Worm (Caenorhabditis elegans) whole organism, young adult: ENCODE results near the gene mlc-2.

Source experiments
- B0019.2 ChIP-seq: fragments of 200-800 bp; sonication (Bioruptor generic); conservative IDR thresholded peaks from 2 replicates; pipeline ENCODE4 v1.3.6; 2022; ENCODE audit warnings: missing genetic modification reagents, missing genetic modification characterization, missing compliant biosample characterization
- B0336.3 ChIP-seq: fragments of 200-800 bp; sonication (Bioruptor generic); IDR thresholded peaks from 2 replicates; pipeline ENCODE4 v1.3.6; 2022; ENCODE audit warnings: missing genetic modification characterization, missing compliant biosample characterization
- C06A6.2 ChIP-seq: fragments of 200-800 bp; sonication (Bioruptor generic); conservative IDR thresholded peaks from 2 replicates; pipeline ENCODE4 v1.3.6; 2022; ENCODE audit warnings: missing genetic modification characterization, missing compliant biosample characterization
- C17E4.6 ChIP-seq: fragments of 200-800 bp; sonication (Bioruptor generic); IDR thresholded peaks from 2 replicates; pipeline ENCODE4 v1.3.6; 2022; ENCODE audit warnings: missing genetic modification reagents, missing genetic modification characterization, missing compliant biosample characterization
- F37B4.10 ChIP-seq: fragments of 200-800 bp; sonication (Bioruptor generic); IDR thresholded peaks from 2 replicates; pipeline ENCODE4 v1.3.6; 2022; ENCODE audit warnings: missing genetic modification characterization, missing compliant biosample characterization
- F57A8.1 ChIP-seq: fragments of 200-800 bp; sonication (Bioruptor generic); optimal IDR thresholded peaks from 2 replicates; lab custom pipeline; 2018; ENCODE audit warnings: mild to moderate bottlenecking, missing genetic modification characterization, moderate library complexity, missing compliant biosample characterization
- aptf-2 ChIP-seq: fragments of 200-800 bp; sonication (Bioruptor generic); conservative IDR thresholded peaks from 2 replicates; pipeline ENCODE4 v1.3.6; 2022; ENCODE audit warnings: missing genetic modification reagents, missing genetic modification characterization, missing compliant biosample characterization
- aptf-3 ChIP-seq: fragments of 200-800 bp; sonication (Bioruptor generic); IDR thresholded peaks from 2 replicates; pipeline ENCODE4 v1.3.6; 2022; ENCODE audit warnings: missing genetic modification characterization, missing compliant biosample characterization
- atf-7 ChIP-seq: sonication (generic microtip); optimal IDR thresholded peaks from 2 replicates; lab custom pipeline; 2017; ENCODE audit warnings: mild to moderate bottlenecking, missing genetic modification characterization, missing compliant biosample characterization
- bed-2 ChIP-seq: fragments of 200-800 bp; sonication (Bioruptor generic); IDR thresholded peaks from 2 replicates; pipeline ENCODE4 v1.3.6; 2022; ENCODE audit warnings: missing genetic modification reagents, missing genetic modification characterization, missing compliant biosample characterization
- cebp-1 ChIP-seq, 2 experiments: fragments of 200-800 bp in 1 of 2; sonication (Bioruptor generic) in 1 of 2; sonication (generic microtip) in 1 of 2; IDR thresholded peaks in 1 of 2; optimal IDR thresholded peaks in 1 of 2; 2 replicates each; pipeline versions ENCODE4 v1.3.6 to Lab custom; 2017 to 2022; ENCODE audit warnings: missing compliant biosample characterization in 2 of 2, missing genetic modification characterization in 2 of 2, mild to moderate bottlenecking in 1 of 2, missing genetic modification reagents in 1 of 2, moderate library complexity in 1 of 2
- ceh-100 ChIP-seq: fragments of 200-800 bp; sonication (Bioruptor generic); IDR thresholded peaks from 2 replicates; pipeline ENCODE4 v1.3.6; 2022; ENCODE audit warnings: missing genetic modification reagents, missing genetic modification characterization, missing compliant biosample characterization
- ceh-40 ChIP-seq: fragments of 200-800 bp; sonication (Bioruptor generic); IDR thresholded peaks from 2 replicates; pipeline ENCODE4 v1.3.6; 2022; ENCODE audit warnings: missing genetic modification characterization, missing compliant biosample characterization
- ceh-58 ChIP-seq: fragments of 200-800 bp; sonication (Bioruptor generic); IDR thresholded peaks from 2 replicates; pipeline ENCODE4 v1.3.6; 2022; ENCODE audit warnings: missing genetic modification characterization, missing compliant biosample characterization
- ceh-79 ChIP-seq: sonication (generic microtip); optimal IDR thresholded peaks from 2 replicates; lab custom pipeline; 2017; ENCODE audit warnings: mild to moderate bottlenecking, missing genetic modification characterization, missing compliant biosample characterization
- ceh-91 ChIP-seq: fragments of 200-800 bp; sonication (Bioruptor generic); IDR thresholded peaks from 2 replicates; pipeline ENCODE4 v1.3.6; 2022; ENCODE audit warnings: missing genetic modification reagents, missing genetic modification characterization, missing compliant biosample characterization
- efl-1 ChIP-seq: fragments of 150-350 bp; optimal IDR thresholded peaks from 2 replicates; lab custom pipeline; 2014; ENCODE audit warnings: missing biosample characterization, missing genetic modification reagents, missing genetic modification characterization
- ekl-4 ChIP-seq: fragments of 200-800 bp; sonication (Bioruptor generic); IDR thresholded peaks from 2 replicates; pipeline ENCODE4 v1.3.6; 2022; ENCODE audit warnings: missing genetic modification reagents, missing genetic modification characterization, missing compliant biosample characterization
- fkh-3 ChIP-seq: sonication (generic microtip); optimal IDR thresholded peaks from 2 replicates; lab custom pipeline; 2016; ENCODE audit warnings: mild to moderate bottlenecking, missing genetic modification characterization, missing compliant biosample characterization
- hmg-1.2 ChIP-seq: fragments of 200-800 bp; sonication (Bioruptor generic); IDR thresholded peaks from 2 replicates; pipeline ENCODE4 v1.3.6; 2022; ENCODE audit warnings: missing genetic modification reagents, missing genetic modification characterization, missing compliant biosample characterization
- lin-35 ChIP-seq, 3 experiments: fragments of 150-350 bp in 2 of 3; sonication (generic microtip) in 1 of 3; optimal IDR thresholded peaks; 2 replicates each; lab custom pipeline; 2014 to 2018; ENCODE audit warnings: missing biosample characterization in 3 of 3, missing genetic modification characterization in 3 of 3, missing genetic modification reagents in 3 of 3
- lin-40 ChIP-seq: sonication (generic microtip); optimal IDR thresholded peaks from 2 replicates; lab custom pipeline; 2016; ENCODE audit warnings: missing genetic modification characterization, mild to moderate bottlenecking, missing compliant biosample characterization, missing genotype, missing genetic modification reagents
- lsy-27 ChIP-seq: sonication (generic microtip); optimal IDR thresholded peaks from 2 replicates; lab custom pipeline; 2017; ENCODE audit warnings: missing genetic modification characterization, mild to moderate bottlenecking, missing compliant biosample characterization, antibody characterized with exemption, missing genotype, borderline replicate concordance; ENCODE audit not compliant: insufficient read depth
- madf-3 ChIP-seq: fragments of 200-800 bp; sonication (Bioruptor generic); IDR thresholded peaks from 2 replicates; pipeline ENCODE4 v1.3.6; 2022; ENCODE audit warnings: missing genetic modification reagents, missing genetic modification characterization, missing compliant biosample characterization
- mcd-1 ChIP-seq: fragments of 200-800 bp; sonication (Bioruptor generic); IDR thresholded peaks from 2 replicates; pipeline ENCODE4 v1.3.6; 2022; ENCODE audit warnings: missing genetic modification reagents, missing genetic modification characterization, missing compliant biosample characterization
- mxl-1 ChIP-seq: sonication (generic microtip); optimal IDR thresholded peaks from 2 replicates; lab custom pipeline; 2016; ENCODE audit warnings: missing genetic modification characterization, missing compliant biosample characterization
- nfyb-1 ChIP-seq: fragments of 200-800 bp; sonication (Bioruptor generic); IDR thresholded peaks from 2 replicates; pipeline ENCODE4 v1.3.6; 2022; ENCODE audit warnings: missing genetic modification reagents, missing genetic modification characterization, missing compliant biosample characterization
- nhr-27 ChIP-seq: fragments of 200-800 bp; sonication (Bioruptor generic); optimal IDR thresholded peaks from 2 replicates; lab custom pipeline; 2018; ENCODE audit warnings: mild to moderate bottlenecking, missing genetic modification characterization, moderate library complexity, missing compliant biosample characterization
- nhr-80 ChIP-seq: sonication (generic microtip); optimal IDR thresholded peaks from 2 replicates; lab custom pipeline; 2016; ENCODE audit warnings: missing genetic modification characterization, missing compliant biosample characterization
- pbrm-1 ChIP-seq: fragments of 200-800 bp; sonication (Bioruptor generic); IDR thresholded peaks from 2 replicates; pipeline ENCODE4 v1.3.6; 2022; ENCODE audit warnings: missing genetic modification reagents, missing genetic modification characterization, missing compliant biosample characterization
- repo-1 ChIP-seq: sonication (generic microtip); optimal IDR thresholded peaks from 2 replicates; lab custom pipeline; 2017; ENCODE audit warnings: mild to moderate bottlenecking, missing genetic modification characterization, missing compliant biosample characterization
- snpc-4 ChIP-seq, 5 experiments: fragments of 150-350 bp in 1 of 5; sonication (generic microtip) in 4 of 5; optimal IDR thresholded peaks; 2 replicates each; lab custom pipeline; 2014 to 2018; ENCODE audit warnings: missing genetic modification characterization in 5 of 5, missing biosample characterization in 3 of 5, antibody characterized with exemption in 2 of 5, mild to moderate bottlenecking in 2 of 5, missing compliant biosample characterization in 2 of 5, missing genotype in 2 of 5, moderate library complexity in 2 of 5, missing genetic modification reagents in 1 of 5
- somi-1 ChIP-seq: fragments of 200-800 bp; sonication (Bioruptor generic); optimal IDR thresholded peaks from 2 replicates; lab custom pipeline; 2018; ENCODE audit warnings: mild to moderate bottlenecking, missing genetic modification characterization, missing compliant biosample characterization
- sptf-2 ChIP-seq: fragments of 200-800 bp; sonication (Bioruptor generic); optimal IDR thresholded peaks from 2 replicates; lab custom pipeline; 2018; ENCODE audit warnings: mild to moderate bottlenecking, missing genetic modification characterization, missing compliant biosample characterization
- unc-62 ChIP-seq: fragments of 150-350 bp; optimal IDR thresholded peaks from 2 replicates; lab custom pipeline; 2014; ENCODE audit warnings: missing biosample characterization, missing genetic modification reagents, missing genetic modification characterization
- zim-3 ChIP-seq: sonication (generic microtip); optimal IDR thresholded peaks from 2 replicates; lab custom pipeline; 2017; ENCODE audit warnings: mild to moderate bottlenecking, missing genetic modification characterization, moderate library complexity, missing compliant biosample characterization
- ztf-18 ChIP-seq: sonication (generic microtip); optimal IDR thresholded peaks from 2 replicates; lab custom pipeline; 2016; ENCODE audit warnings: missing genotype, mild to moderate bottlenecking, missing genetic modification characterization, missing compliant biosample characterization
- ztf-22 ChIP-seq: fragments of 200-800 bp; sonication (Bioruptor generic); optimal IDR thresholded peaks from 2 replicates; lab custom pipeline; 2018; ENCODE audit warnings: mild to moderate bottlenecking, missing genetic modification characterization, moderate library complexity, missing compliant biosample characterization
- ztf-3 ChIP-seq: fragments of 200-800 bp; sonication (Bioruptor generic); optimal IDR thresholded peaks from 2 replicates; lab custom pipeline; 2018; ENCODE audit warnings: mild to moderate bottlenecking, missing genetic modification characterization, missing compliant biosample characterization
- ztf-6 ChIP-seq: fragments of 200-800 bp; sonication (Bioruptor generic); IDR thresholded peaks from 2 replicates; pipeline ENCODE4 v1.3.6; 2022; ENCODE audit warnings: missing genetic modification reagents, missing genetic modification characterization, missing compliant biosample characterization

mlc-2 gene

DNA sequence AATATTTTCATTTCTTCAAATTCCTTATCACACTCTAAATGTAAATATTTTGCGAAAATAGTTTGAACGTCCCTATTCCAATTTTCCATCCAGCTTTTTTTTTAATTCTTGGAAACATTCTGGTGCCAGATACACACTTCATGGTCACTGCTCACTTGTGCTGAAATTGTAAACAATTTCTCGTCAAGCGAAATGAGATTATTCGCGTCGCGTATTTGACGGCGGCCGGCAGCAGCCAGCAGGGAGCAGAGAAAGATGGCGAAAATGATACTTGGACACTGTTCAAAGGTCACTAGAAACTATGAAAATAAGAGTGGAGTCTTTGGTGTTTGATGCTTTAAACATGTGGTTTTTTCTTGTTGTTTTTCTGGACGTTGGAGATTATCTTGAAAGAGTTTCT lies 48.1 kb upstream of the mlc-2 start:
- TF ChIP-seq lsy-27 (tag; lab: Kevin White, UChicago) (no peak), nhr-80 (tag; lab: Kevin White, UChicago) (peak; percentile 66)

DNA sequence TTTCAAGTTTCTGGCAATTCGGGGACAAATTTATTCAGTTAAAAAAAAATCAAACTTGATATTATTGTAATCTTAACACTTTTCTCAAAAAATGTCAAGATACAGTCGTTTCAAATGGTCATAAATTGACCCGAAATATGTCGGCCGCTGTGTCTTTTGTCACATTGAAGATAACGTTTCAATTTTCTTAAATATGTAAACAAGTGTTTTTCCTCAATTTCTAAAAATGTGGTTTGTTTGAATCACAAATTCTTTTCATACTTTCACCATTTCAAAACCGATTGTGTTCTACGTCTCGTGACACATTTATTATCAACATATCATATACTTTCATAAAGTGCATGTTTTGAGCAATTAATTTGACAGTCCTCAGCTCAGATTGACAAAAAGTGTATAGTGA lies 45.9 kb upstream of the mlc-2 start:
- TF ChIP-seq snpc-4 (GFP tag; optimal IDR thresholded peaks at IDR 0.05; lab: Kevin White, UChicago), result no peak
- TF ChIP-seq snpc-4 (tag; optimal IDR thresholded peaks at IDR 0.05; lab: Kevin White, UChicago), result peak in 3 of 4 experiments; percentile 38 to 90 (median 77)
- TF ChIP-seq ztf-3 (GFP tag; lab: Kevin White, UChicago), result no peak

DNA sequence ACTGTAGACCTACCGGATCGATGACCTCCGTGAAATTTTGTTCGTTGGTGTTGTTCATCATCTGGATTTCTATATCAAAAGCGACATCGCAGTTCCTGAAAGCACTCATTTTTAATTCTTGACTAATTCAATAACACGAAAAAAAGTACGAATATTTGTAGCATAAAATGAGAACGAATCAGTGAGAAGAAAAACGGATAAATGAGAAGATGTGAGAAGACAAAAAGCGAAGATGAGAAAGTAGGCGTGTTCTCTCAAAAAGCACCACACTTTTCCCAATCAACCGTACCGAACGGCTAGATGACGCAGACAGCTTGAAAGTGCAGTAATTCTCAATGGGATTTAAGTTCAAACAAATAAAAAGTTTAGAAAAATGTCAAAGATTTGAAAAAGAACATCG lies 30.3 kb upstream of the mlc-2 start, which contains the start of gene npr-24:
npr-24 (minus strand) TSS at position 101 of the 400 bp plus-strand sequence.
- no peak for TF ChIP-seq lin-40 (tag; lab: Kevin White, UChicago)
- TF ChIP-seq ceh-58 (GFP tag; lab: Robert Waterston, UW), result no peak
- no peak for TF ChIP-seq ceh-40
- no peak for TF ChIP-seq mcd-1
- TF ChIP-seq aptf-2 (GFP tag; lab: Robert Waterston, UW), result no peak
- no peak for TF ChIP-seq ceh-79
- TF ChIP-seq ekl-4, result no peak
- no peak for TF ChIP-seq unc-62 (GFP tag; lab: Kevin White, UChicago)
- TF ChIP-seq F57A8.1 (GFP tag; lab: Kevin White, UChicago), result no peak
- TF ChIP-seq sptf-2 (GFP tag; lab: Kevin White, UChicago), result no peak

DNA sequence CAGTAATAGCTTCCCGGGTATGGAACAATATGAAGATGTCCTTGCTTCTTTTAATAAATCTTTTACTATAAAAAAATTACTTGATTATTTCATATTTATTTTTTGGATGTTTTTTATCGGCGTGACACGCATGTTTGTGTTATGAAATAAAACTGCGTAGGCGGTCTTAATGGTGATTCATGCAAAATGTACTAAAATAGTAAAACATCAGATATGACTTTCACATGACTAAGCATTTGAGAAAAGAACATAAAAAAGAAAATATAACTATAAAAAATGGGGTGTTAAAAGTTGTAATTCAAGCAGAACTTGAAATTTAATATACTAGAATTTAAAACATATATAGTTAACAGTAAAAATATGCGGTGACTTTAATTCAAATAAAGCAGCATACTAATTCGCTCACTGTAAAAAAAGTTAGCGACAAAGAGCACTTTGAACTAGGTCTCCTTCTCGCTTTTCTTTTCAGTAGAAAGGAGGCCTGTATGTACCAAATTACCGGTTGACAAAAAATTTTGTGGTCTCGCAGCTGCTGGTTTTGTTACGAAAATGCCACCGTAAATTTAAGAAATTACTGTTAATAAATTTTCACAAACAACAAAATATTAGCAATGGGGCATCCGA lies 25.6 kb upstream of the mlc-2 start:
- no peak for TF ChIP-seq atf-7 (tag; lab: Kevin White, UChicago)
- no peak for TF ChIP-seq fkh-3 (tag; lab: Kevin White, UChicago)
- TF ChIP-seq madf-3 (GFP tag; lab: Robert Waterston, UW), result no peak
- no peak for TF ChIP-seq F37B4.10
- no peak for TF ChIP-seq C06A6.2 (GFP tag; lab: Robert Waterston, UW)
- no peak for TF ChIP-seq nhr-27 (tag; lab: Kevin White, UChicago)
- TF ChIP-seq nfyb-1 (GFP tag; lab: Robert Waterston, UW), result peak; percentile 64; the same call in 1 of the 2 replicates
- TF ChIP-seq somi-1 (GFP tag; lab: Kevin White, UChicago), result no peak
- TF ChIP-seq ceh-100 (GFP tag; lab: Robert Waterston, UW), result no peak
- no peak for TF ChIP-seq zim-3 (tag; lab: Kevin White, UChicago)
- no peak for TF ChIP-seq mcd-1
- TF ChIP-seq ztf-22, result peak; percentile 9
- TF ChIP-seq bed-2, result no peak
- no peak for TF ChIP-seq efl-1
- TF ChIP-seq ceh-91, result no peak
- TF ChIP-seq mxl-1, result no peak
- TF ChIP-seq pbrm-1 (GFP tag; lab: Robert Waterston, UW), result 0 out of 2 replicates have a peak, but pooled peaks have one; percentile 6
- no peak for TF ChIP-seq lin-35 (GFP tag; optimal IDR thresholded peaks at IDR 0.05; lab: Kevin White, UChicago)
- peak; percentile 22 for TF ChIP-seq repo-1
- TF ChIP-seq cebp-1 (GFP tag; IDR thresholded peaks at IDR 0.05; lab: Robert Waterston, UW), result no peak
- TF ChIP-seq cebp-1 (tag; optimal IDR thresholded peaks at IDR 0.05; lab: Kevin White, UChicago), result peak; percentile 69
- TF ChIP-seq aptf-3 (GFP tag; lab: Robert Waterston, UW), result no peak
- TF ChIP-seq lin-40 (tag; lab: Kevin White, UChicago), result no peak
- TF ChIP-seq B0019.2 (GFP tag; lab: Robert Waterston, UW), result no peak
- TF ChIP-seq ztf-18 (tag; lab: Kevin White, UChicago), result no peak
- no peak for TF ChIP-seq ceh-40
- TF ChIP-seq nhr-80 (tag; lab: Kevin White, UChicago), result no peak
- peak; percentile 70 for TF ChIP-seq B0336.3 (GFP tag; lab: Robert Waterston, UW)
- TF ChIP-seq hmg-1.2 (GFP tag; lab: Robert Waterston, UW), result no peak
- no peak for TF ChIP-seq C17E4.6 (GFP tag; lab: Robert Waterston, UW)
- no peak for TF ChIP-seq F57A8.1 (GFP tag; lab: Kevin White, UChicago)
- no peak for TF ChIP-seq ztf-6 (GFP tag; lab: Robert Waterston, UW)
- TF ChIP-seq, all 124 proteins: peak for 6
